Worm (Caenorhabditis elegans): Measurements from ENCODE around the gene txt-5.

DNA sequence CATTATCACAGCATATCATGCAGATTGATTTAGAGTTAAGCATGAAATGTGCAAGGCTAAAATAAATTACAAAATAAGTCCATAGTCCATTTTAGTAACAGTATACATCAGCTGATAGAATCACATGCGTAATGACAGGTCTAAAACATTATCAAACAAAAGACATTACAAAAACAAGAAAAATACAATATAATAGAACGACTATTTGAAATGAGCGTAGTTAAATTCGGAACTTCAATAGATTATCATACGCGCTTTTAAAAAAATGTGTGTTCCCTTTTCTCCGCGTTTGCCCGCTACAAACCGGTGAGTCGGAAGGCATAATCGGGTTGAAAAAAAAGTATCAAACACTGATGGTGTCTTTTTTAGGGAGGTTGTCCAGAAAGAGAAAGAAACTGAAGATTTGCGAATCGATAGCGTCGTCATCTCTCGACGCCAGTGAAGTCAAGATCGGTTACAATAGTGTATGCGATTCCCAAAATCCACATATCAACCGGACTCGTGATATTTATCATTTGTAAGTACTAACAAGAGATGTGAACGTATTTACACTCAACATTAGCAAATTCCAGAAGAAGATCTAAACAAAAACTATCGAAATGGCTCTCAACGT lies 18.6 kb upstream of the txt-5 start, which contains the start of gene C37C3.2:
- TF ChIP-seq unc-62 (GFP tag; optimal IDR thresholded peaks at IDR 0.05 in 1 of 2) (no peak), unc-62 (tag; optimal IDR thresholded peaks at IDR 0.05) (no peak), ceh-20 (GFP tag; IDR thresholded peaks at IDR 0.05) (no peak), ces-1 (GFP tag; optimal IDR thresholded peaks at IDR 0.05) (no peak), sdz-12 (GFP tag; optimal IDR thresholded peaks at IDR 0.05) (no peak), F37D6.2 (tag; optimal IDR thresholded peaks at IDR 0.05) (no peak)
